Fruit fly (Drosophila melanogaster) ovary, adult (tissue): ENCODE results near the gene S-Lap2.

Source experiments
- CG17801 ChIP-seq: fragments of 200-800 bp; optimal IDR thresholded peaks from 2 replicates; lab custom pipeline; 2019; ENCODE audit warnings: missing biosample characterization, mild to moderate bottlenecking, missing genetic modification characterization, moderate library complexity; ENCODE audit not compliant: partially characterized antibody

The S-Lap2 gene

dm6 chr3L:8656725-8657428 lies 37.2 kb downstream of the S-Lap2 start:
- TF ChIP-seq CG17801 (GFP tag; lab: Kevin White, UChicago) = no peak

DNA sequence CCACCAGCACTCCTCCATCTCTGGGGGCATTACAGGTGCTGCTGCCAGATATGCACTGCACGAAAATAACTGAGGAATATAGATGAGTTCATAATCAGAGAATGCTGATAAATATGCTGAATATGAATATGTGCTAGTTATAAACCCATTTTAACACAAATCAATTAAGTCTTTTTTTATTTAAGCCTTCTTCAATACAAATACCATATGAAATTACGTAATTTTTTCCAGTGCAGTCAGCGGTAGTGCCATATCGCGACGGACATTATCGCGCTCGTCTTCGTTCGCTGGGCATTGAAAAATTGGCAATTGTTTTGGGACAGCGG lies 37.7 kb downstream of the S-Lap2 start:
- TF ChIP-seq CG17801 (GFP tag; lab: Kevin White, UChicago) = no peak

DNA sequence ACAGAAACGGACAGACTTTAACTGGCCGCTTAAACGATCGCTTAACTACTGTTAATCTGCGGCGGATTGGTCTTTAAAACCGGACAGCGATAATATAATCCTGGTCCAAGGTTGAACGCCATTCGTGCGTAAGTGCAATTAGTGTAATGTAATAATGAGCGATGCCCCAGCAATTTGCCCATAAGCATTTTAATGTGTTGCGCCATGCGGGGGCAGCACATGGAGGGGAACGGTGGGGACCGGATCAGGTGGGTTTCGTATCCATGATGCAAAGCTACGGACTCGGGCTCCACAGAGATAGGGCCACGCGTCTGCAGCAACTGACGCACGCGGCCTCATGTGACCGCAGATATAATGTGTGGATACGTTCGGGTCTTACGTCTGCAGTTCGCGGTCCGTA lies 38.1 kb downstream of the S-Lap2 start:
- no peak for TF ChIP-seq CG17801 (GFP tag; lab: Kevin White, UChicago)

DNA sequence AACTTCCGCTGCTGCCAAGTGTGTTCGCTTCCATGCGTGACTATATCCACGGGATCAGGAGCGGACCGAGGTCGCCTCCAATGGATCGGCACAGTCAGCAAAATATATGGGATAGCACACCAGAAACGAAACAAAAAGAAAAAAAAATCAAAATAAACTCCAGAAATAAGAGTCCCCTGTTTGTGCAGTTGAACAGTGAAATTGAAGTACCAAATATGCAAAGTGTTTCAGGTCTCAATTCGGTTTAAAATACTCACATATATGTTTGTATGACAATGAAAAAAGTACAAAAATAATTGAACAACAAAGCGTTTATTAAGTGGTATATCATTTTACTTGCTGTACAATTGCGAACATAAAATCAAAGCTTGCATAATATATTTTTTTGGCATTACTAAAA lies 39.9 kb downstream of the S-Lap2 start:
- no peak for TF ChIP-seq CG17801 (GFP tag; lab: Kevin White, UChicago)

- TF ChIP-seq CG17801 (GFP tag; lab: Kevin White, UChicago) = no peak
Observed at dm6 chr3L:8660800-8661199, 41.1 kb downstream of the S-Lap2 start.

- TF ChIP-seq CG17801 (GFP tag; lab: Kevin White, UChicago) = no peak
Observed at dm6 chr3L:8661793-8662669, 42.3 kb downstream of the S-Lap2 start.

DNA sequence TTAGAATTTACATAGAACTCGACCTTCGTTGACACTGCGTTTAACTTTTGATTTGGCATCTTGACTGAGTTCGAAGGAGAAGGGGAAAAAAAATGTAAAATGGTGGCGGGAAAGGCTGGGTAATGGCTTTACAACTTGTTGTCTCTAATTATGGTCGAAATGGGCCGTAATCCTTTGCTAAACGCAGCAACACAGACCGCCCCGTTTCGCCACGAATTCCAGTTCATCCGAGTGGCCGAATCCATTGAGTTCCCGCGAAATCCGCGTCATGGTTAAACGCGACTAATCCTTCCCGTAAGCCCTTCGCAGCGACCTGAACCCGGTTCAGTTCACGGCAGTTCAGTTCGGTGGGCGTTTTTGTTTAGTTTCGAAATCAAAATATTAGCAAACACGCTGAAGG lies 46.4 kb downstream of the S-Lap2 start:
- TF ChIP-seq CG17801 (GFP tag; lab: Kevin White, UChicago) = no peak

- no peak for TF ChIP-seq CG17801 (GFP tag; lab: Kevin White, UChicago)
Observed at dm6 chr3L:8667809-8668593, 48.3 kb downstream of the S-Lap2 start.

- no peak for TF ChIP-seq CG17801 (GFP tag; lab: Kevin White, UChicago)
Observed at dm6 chr3L:8669087-8669486, 49.4 kb downstream of the S-Lap2 start.

DNA sequence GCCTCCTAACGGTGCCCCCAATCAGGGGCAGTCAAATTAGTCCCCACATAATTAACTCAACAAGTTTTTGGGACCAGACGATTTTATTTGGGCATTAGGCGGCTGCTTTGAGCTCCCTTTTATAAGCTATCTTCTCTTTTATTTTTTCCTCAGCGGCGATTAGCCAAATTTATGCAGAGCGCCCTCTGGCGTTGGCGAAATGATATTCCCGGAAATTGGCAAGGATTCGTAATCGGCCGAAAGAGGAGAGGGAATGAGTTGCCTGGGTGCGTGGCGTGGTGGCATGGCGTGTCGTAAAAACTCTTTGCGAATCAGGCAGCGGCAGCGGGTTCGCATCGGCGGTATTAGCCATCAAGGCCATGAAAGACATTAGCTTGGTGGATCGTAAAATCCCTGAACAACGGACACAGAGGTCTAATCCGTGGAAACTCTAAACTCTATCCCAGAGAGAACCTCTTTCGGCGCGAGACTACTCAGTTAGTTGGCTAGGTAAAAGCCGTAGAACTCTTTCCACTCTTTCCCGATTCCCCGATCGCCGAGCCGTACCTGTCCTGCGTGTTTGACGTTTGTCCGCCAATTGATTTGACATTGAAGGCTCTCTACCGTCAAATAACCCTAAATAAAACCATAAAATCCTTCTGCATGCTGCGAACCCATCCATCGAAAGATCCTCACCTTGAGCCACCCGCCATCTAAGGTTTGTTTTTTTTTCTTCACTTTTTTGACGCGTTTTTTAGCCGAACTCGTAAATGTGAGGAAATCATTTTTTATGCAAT lies 50.3 kb downstream of the S-Lap2 start:
- no peak for TF ChIP-seq CG17801 (GFP tag; lab: Kevin White, UChicago)

DNA sequence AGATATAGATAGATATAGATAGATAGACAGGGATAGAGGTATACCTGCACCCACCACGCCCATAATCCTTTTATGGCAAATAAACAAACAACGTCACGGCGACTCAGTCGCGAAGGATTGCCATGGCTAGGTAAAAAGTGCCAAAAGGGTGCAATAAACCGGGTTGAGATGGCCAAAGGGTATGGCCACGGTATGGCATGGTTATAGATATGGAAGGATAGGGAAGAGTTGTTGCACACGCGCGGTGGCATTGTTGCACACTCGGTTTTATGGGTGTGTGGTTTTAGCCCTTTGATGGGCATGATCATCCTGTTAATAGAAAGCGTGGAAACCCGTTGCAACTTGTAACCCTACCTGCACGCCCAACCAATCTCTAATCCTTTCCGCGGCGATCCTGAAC lies 51.3 kb downstream of the S-Lap2 start:
- no peak for TF ChIP-seq CG17801 (GFP tag; lab: Kevin White, UChicago)
